Fruit fly (Drosophila melanogaster) whole organism, prepupa: ENCODE measurements around the gene CG46439.

ENCODE experiments used
- Blimp-1 ChIP-seq: fragments of 200-800 bp; sonication (Bioruptor generic); optimal IDR thresholded peaks from 3 replicates; lab custom pipeline; 2017; ENCODE audit warnings: missing biosample characterization, missing genetic modification characterization, mild to moderate bottlenecking, moderate library complexity, missing genetic modification reagents
- CG10669 ChIP-seq: fragments of 200-800 bp; sonication (Bioruptor generic); optimal IDR thresholded peaks from 3 replicates; lab custom pipeline; 2018; ENCODE audit warnings: missing biosample characterization, mild to moderate bottlenecking, missing genetic modification characterization, moderate library complexity
- CG11762 ChIP-seq: fragments of 200-800 bp; sonication (Bioruptor generic); optimal IDR thresholded peaks from 3 replicates; lab custom pipeline; 2016; ENCODE audit warnings: missing biosample characterization, missing genetic modification characterization; ENCODE audit not compliant: insufficient read depth
- CG11902 ChIP-seq: fragments of 200-800 bp; sonication (Bioruptor generic); optimal IDR thresholded peaks from 3 replicates; lab custom pipeline; 2016; ENCODE audit warnings: missing biosample characterization, missing genetic modification characterization
- CG15336 ChIP-seq: fragments of 200-800 bp; sonication (Bioruptor generic); IDR thresholded peaks from 2 replicates; pipeline ENCODE4 v1.3.6; 2022; ENCODE audit warnings: missing biosample characterization, missing genetic modification characterization
- CG1621 ChIP-seq: fragments of 200-800 bp; sonication (Bioruptor generic); optimal IDR thresholded peaks from 3 replicates; lab custom pipeline; 2018; ENCODE audit warnings: missing biosample characterization, mild to moderate bottlenecking, missing genetic modification characterization
- CG3032 ChIP-seq: fragments of 200-800 bp; optimal IDR thresholded peaks from 2 replicates; lab custom pipeline; 2019; ENCODE audit warnings: missing biosample characterization, mild to moderate bottlenecking, missing genetic modification characterization, moderate library complexity
- CG31627 ChIP-seq: fragments of 200-800 bp; sonication (Bioruptor generic); optimal IDR thresholded peaks from 3 replicates; lab custom pipeline; 2016; ENCODE audit warnings: missing biosample characterization, missing genetic modification characterization
- CG32006 ChIP-seq: fragments of 200-800 bp; sonication (Bioruptor generic); optimal IDR thresholded peaks from 3 replicates; lab custom pipeline; 2017; ENCODE audit warnings: missing biosample characterization, mild to moderate bottlenecking, missing genetic modification characterization
- CG34406 ChIP-seq: fragments of 200-800 bp; sonication (Bioruptor generic); optimal IDR thresholded peaks from 3 replicates; lab custom pipeline; 2016; ENCODE audit warnings: missing biosample characterization, missing genetic modification characterization
- CG3919 ChIP-seq: fragments of 200-800 bp; sonication (Bioruptor generic); optimal IDR thresholded peaks from 3 replicates; lab custom pipeline; 2016; ENCODE audit warnings: missing biosample characterization, missing genetic modification characterization
- CG6163 ChIP-seq: fragments of 200-800 bp; sonication (Bioruptor generic); IDR thresholded peaks from 3 replicates; pipeline ENCODE4 v1.3.6; 2022; ENCODE audit warnings: missing biosample characterization, missing genetic modification characterization
- CG6276 ChIP-seq: fragments of 200-800 bp; sonication (Bioruptor generic); optimal IDR thresholded peaks from 2 replicates; lab custom pipeline; 2017; ENCODE audit warnings: missing biosample characterization, mild to moderate bottlenecking, missing genetic modification characterization
- CG7368 ChIP-seq: fragments of 200-800 bp; sonication (Bioruptor generic); optimal IDR thresholded peaks from 3 replicates; lab custom pipeline; 2016; ENCODE audit warnings: missing biosample characterization, missing genetic modification characterization
- CG8119 ChIP-seq: fragments of 200-800 bp; sonication (Bioruptor generic); IDR thresholded peaks from 3 replicates; pipeline ENCODE4 v1.3.6; 2022; ENCODE audit warnings: missing biosample characterization, missing genetic modification characterization
- CG8632 ChIP-seq: fragments of 200-800 bp; sonication (Bioruptor generic); optimal IDR thresholded peaks from 3 replicates; lab custom pipeline; 2016; ENCODE audit warnings: missing biosample characterization, missing genetic modification characterization
- CG9139 ChIP-seq: fragments of 200-800 bp; sonication (Bioruptor generic); optimal IDR thresholded peaks from 3 replicates; lab custom pipeline; 2017; ENCODE audit warnings: missing biosample characterization, mild to moderate bottlenecking, missing genetic modification characterization
- Eip75B ChIP-seq: fragments of 200-800 bp; sonication (Bioruptor generic); optimal IDR thresholded peaks from 3 replicates; lab custom pipeline; 2016; ENCODE audit warnings: missing biosample characterization, missing genetic modification characterization
- Eip93F ChIP-seq: fragments of 200-800 bp; sonication (Bioruptor generic); optimal IDR thresholded peaks from 2 replicates; lab custom pipeline; 2016; ENCODE audit warnings: missing biosample characterization, mild to moderate bottlenecking, missing genetic modification characterization
- Ets21C ChIP-seq: fragments of 200-800 bp; sonication (Bioruptor generic); optimal IDR thresholded peaks from 3 replicates; lab custom pipeline; 2016; ENCODE audit warnings: missing biosample characterization, missing genetic modification characterization
- Gug ChIP-seq: fragments of 200-800 bp; sonication (Bioruptor generic); IDR thresholded peaks from 2 replicates; pipeline ENCODE4 v1.3.6; 2022; ENCODE audit warnings: missing biosample characterization, missing genetic modification characterization
- Hr39 ChIP-seq: fragments of 200-800 bp; sonication (Bioruptor generic); optimal IDR thresholded peaks from 2 replicates; lab custom pipeline; 2016; ENCODE audit warnings: missing biosample characterization, missing genetic modification characterization
- Hr4 ChIP-seq: fragments of 200-800 bp; sonication (Bioruptor generic); optimal IDR thresholded peaks from 3 replicates; lab custom pipeline; 2016; ENCODE audit warnings: missing biosample characterization, missing genetic modification characterization
- Lpt ChIP-seq: fragments of 200-800 bp; sonication (Bioruptor generic); optimal IDR thresholded peaks from 3 replicates; lab custom pipeline; 2016; ENCODE audit warnings: missing biosample characterization, missing genetic modification characterization
- Met ChIP-seq: fragments of 200-800 bp; sonication (Bioruptor generic); optimal IDR thresholded peaks from 3 replicates; lab custom pipeline; 2016; ENCODE audit warnings: missing biosample characterization, missing genetic modification characterization
- Smox ChIP-seq: fragments of 200-800 bp; sonication (Bioruptor generic); optimal IDR thresholded peaks from 3 replicates; lab custom pipeline; 2016; ENCODE audit warnings: missing biosample characterization, missing genetic modification characterization
- Sox102F ChIP-seq: fragments of 200-800 bp; sonication (Bioruptor generic); optimal IDR thresholded peaks from 2 replicates; lab custom pipeline; 2016; ENCODE audit warnings: missing biosample characterization, mild to moderate bottlenecking, missing genetic modification characterization
- Sox14 ChIP-seq: fragments of 200-800 bp; sonication (Bioruptor generic); optimal IDR thresholded peaks from 3 replicates; lab custom pipeline; 2016; ENCODE audit warnings: missing biosample characterization, missing genetic modification characterization
- Sox15 ChIP-seq: fragments of 200-800 bp; sonication (Bioruptor generic); optimal IDR thresholded peaks from 3 replicates; lab custom pipeline; 2016; ENCODE audit warnings: missing biosample characterization, missing genetic modification characterization
- acj6 ChIP-seq: fragments of 200-800 bp; sonication (Bioruptor generic); optimal IDR thresholded peaks from 3 replicates; lab custom pipeline; 2016; ENCODE audit warnings: missing biosample characterization, missing genetic modification characterization
- cyc ChIP-seq: fragments of 200-800 bp; sonication (Bioruptor generic); optimal IDR thresholded peaks from 3 replicates; lab custom pipeline; 2016; ENCODE audit warnings: missing biosample characterization, missing genetic modification characterization
- dac ChIP-seq: fragments of 200-800 bp; sonication (Bioruptor generic); optimal IDR thresholded peaks from 2 replicates; lab custom pipeline; 2017; ENCODE audit warnings: missing biosample characterization, mild to moderate bottlenecking, missing genetic modification characterization
- dsx ChIP-seq: fragments of 200-800 bp; optimal IDR thresholded peaks from 3 replicates; lab custom pipeline; 2019; ENCODE audit warnings: missing biosample characterization, mild to moderate bottlenecking, missing genetic modification characterization, moderate library complexity; ENCODE audit not compliant: poor library complexity, severe bottlenecking
- eg ChIP-seq: fragments of 200-800 bp; sonication (Bioruptor generic); IDR thresholded peaks from 3 replicates; pipeline ENCODE4 v1.3.6; 2022; ENCODE audit warnings: missing biosample characterization, missing genetic modification characterization
- esn ChIP-seq: fragments of 200-800 bp; sonication (Bioruptor generic); optimal IDR thresholded peaks from 2 replicates; lab custom pipeline; 2016; ENCODE audit warnings: missing biosample characterization, mild to moderate bottlenecking, missing genetic modification characterization, moderate library complexity
- fd59A ChIP-seq: fragments of 200-800 bp; sonication (Bioruptor generic); optimal IDR thresholded peaks from 2 replicates; lab custom pipeline; 2017; ENCODE audit warnings: missing biosample characterization, mild to moderate bottlenecking, missing genetic modification characterization, missing genetic modification reagents
- fd85E ChIP-seq: fragments of 200-800 bp; sonication (Bioruptor generic); optimal IDR thresholded peaks from 3 replicates; lab custom pipeline; 2016; ENCODE audit warnings: missing biosample characterization, missing genetic modification characterization
- fkh ChIP-seq: fragments of 200-800 bp; sonication (Bioruptor generic); optimal IDR thresholded peaks from 3 replicates; lab custom pipeline; 2017; ENCODE audit warnings: missing biosample characterization, mild to moderate bottlenecking, missing genetic modification characterization, moderate library complexity
- lz ChIP-seq: fragments of 200-800 bp; sonication (Bioruptor generic); optimal IDR thresholded peaks from 3 replicates; lab custom pipeline; 2016; ENCODE audit warnings: missing biosample characterization, missing genetic modification characterization
- net ChIP-seq: fragments of 200-800 bp; sonication (Bioruptor generic); optimal IDR thresholded peaks from 3 replicates; lab custom pipeline; 2016; ENCODE audit warnings: missing biosample characterization, missing genetic modification characterization
- pdm3 ChIP-seq: fragments of 200-800 bp; sonication (Bioruptor generic); optimal IDR thresholded peaks from 3 replicates; lab custom pipeline; 2016; ENCODE audit warnings: missing biosample characterization, missing genetic modification characterization
- salr ChIP-seq, 2 experiments: fragments of 200-800 bp; sonication (Bioruptor generic); optimal IDR thresholded peaks; 3 replicates each; lab custom pipeline; 2016 to 2018; ENCODE audit warnings: missing biosample characterization in 2 of 2, missing genetic modification characterization in 2 of 2, mild to moderate bottlenecking in 1 of 2
- spab ChIP-seq: fragments of 200-800 bp; sonication (Bioruptor generic); optimal IDR thresholded peaks from 2 replicates; lab custom pipeline; 2017; ENCODE audit warnings: missing biosample characterization, mild to moderate bottlenecking, missing genetic modification characterization, missing genetic modification reagents
- ss ChIP-seq, 2 experiments: fragments of 200-800 bp; sonication (Bioruptor generic); optimal IDR thresholded peaks; 2 replicates in 1 of 2; 3 replicates in 1 of 2; lab custom pipeline; 2017 to 2018; ENCODE audit warnings: mild to moderate bottlenecking in 2 of 2, missing biosample characterization in 2 of 2, missing genetic modification characterization in 2 of 2, moderate library complexity in 1 of 2
- topi ChIP-seq: fragments of 200-800 bp; sonication (Bioruptor generic); optimal IDR thresholded peaks from 3 replicates; lab custom pipeline; 2016; ENCODE audit warnings: missing biosample characterization, missing genetic modification characterization

The CG46439 gene

dm6 chr3L:11089805-11090440, 6.1 kb downstream of the CG46439 start (continued):
- TF ChIP-seq CG31627 (GFP tag; lab: Kevin White, UChicago), result peak; percentile 54
- peak; percentile 65; the same call in 1 of the 3 replicates for TF ChIP-seq CG6163 (GFP tag; lab: Robert Waterston, UW)
- peak; percentile 68 for TF ChIP-seq CG8632 (GFP tag; lab: Kevin White, UChicago)
- no peak for TF ChIP-seq Blimp-1 (GFP tag; lab: Kevin White, UChicago)
- TF ChIP-seq Lpt (GFP tag; lab: Kevin White, UChicago), result peak; percentile 71
- peak; percentile 28 to 57 for TF ChIP-seq ss (GFP tag; optimal IDR thresholded peaks at IDR 0.05; lab: Kevin White, UChicago)
- peak; percentile 71 for TF ChIP-seq Smox
- TF ChIP-seq CG32006 (GFP tag; lab: Kevin White, UChicago), result peak; percentile 90
- TF ChIP-seq CG1621 (tag; lab: Kevin White, UChicago), result no peak
- peak; percentile 60 for TF ChIP-seq lz
- TF ChIP-seq spab, result peak; percentile 15
- TF ChIP-seq Met (GFP tag; lab: Kevin White, UChicago), result peak; percentile 78
- TF ChIP-seq net, result peak; percentile 84
- peak; percentile 42 for TF ChIP-seq cyc (GFP tag; lab: Kevin White, UChicago)
- peak; percentile 69 for TF ChIP-seq CG34406 (GFP tag; lab: Kevin White, UChicago)
- no peak for TF ChIP-seq fd85E (GFP tag; lab: Kevin White, UChicago)
- peak; percentile 55 for TF ChIP-seq CG3919 (GFP tag; lab: Kevin White, UChicago)
- peak; percentile 75 for TF ChIP-seq topi (GFP tag; lab: Kevin White, UChicago)
- peak; percentile 49 for TF ChIP-seq Eip75B
- no peak for TF ChIP-seq Eip93F (GFP tag; lab: Kevin White, UChicago)
- no peak for TF ChIP-seq CG9139 (GFP tag; lab: Kevin White, UChicago)
- TF ChIP-seq pdm3, result peak; percentile 73
- peak; percentile 79 for TF ChIP-seq CG8119
- TF ChIP-seq CG3032 (tag; lab: Kevin White, UChicago), result peak; percentile 11
- peak; percentile 76 for TF ChIP-seq Sox102F (GFP tag; lab: Kevin White, UChicago)
- TF ChIP-seq CG7368 (GFP tag; lab: Kevin White, UChicago), result peak; percentile 12
- TF ChIP-seq Sox15, result peak; percentile 8

- no peak for TF ChIP-seq fd85E (GFP tag; lab: Kevin White, UChicago)
- peak; percentile 84 for TF ChIP-seq fkh
Observed at dm6 chr3L:11085810-11086209, 10.2 kb downstream of the CG46439 start.

dm6 chr3L:11084557-11085231, 11.4 kb downstream of the CG46439 start:
- peak; percentile 96 for TF ChIP-seq fd59A
- TF ChIP-seq dsx (GFP tag; lab: Kevin White, UChicago), result peak; percentile 96
- TF ChIP-seq CG10669 (GFP tag; lab: Kevin White, UChicago), result peak; percentile 96
- TF ChIP-seq fkh, result peak; percentile 95
- TF ChIP-seq Smox, result no peak
- peak; percentile 100 for TF ChIP-seq eg
- peak; percentile 83 for TF ChIP-seq CG11902
- TF ChIP-seq Sox14 (GFP tag; lab: Kevin White, UChicago), result peak; percentile 98
- TF ChIP-seq Ets21C (GFP tag; lab: Kevin White, UChicago), result peak; percentile 79
- TF ChIP-seq Hr4 (GFP tag; lab: Kevin White, UChicago), result peak; percentile 99
- peak; percentile 99 for TF ChIP-seq CG32006 (GFP tag; lab: Kevin White, UChicago)
- peak; percentile 100 for TF ChIP-seq CG8119
- peak; percentile 80 for TF ChIP-seq Sox15
- TF ChIP-seq Hr39 (GFP tag; lab: Kevin White, UChicago), result no peak
- peak; percentile 94 to 99 for TF ChIP-seq salr (GFP tag; optimal IDR thresholded peaks at IDR 0.05; lab: Kevin White, UChicago)
- peak; percentile 99 for TF ChIP-seq CG6276 (GFP tag; lab: Kevin White, UChicago)
- TF ChIP-seq CG15336 (GFP tag; lab: Robert Waterston, UW), result peak; percentile 100
- peak; percentile 99 for TF ChIP-seq Gug (GFP tag; lab: Robert Waterston, UW)
- peak; percentile 97 for TF ChIP-seq CG11762 (GFP tag; lab: Kevin White, UChicago)
- TF ChIP-seq dac, result peak; percentile 94
- peak; percentile 88 for TF ChIP-seq lz
- peak; percentile 90 for TF ChIP-seq cyc (GFP tag; lab: Kevin White, UChicago)
- TF ChIP-seq acj6 (GFP tag; lab: Kevin White, UChicago), result peak; percentile 97
- peak; percentile 93 for TF ChIP-seq topi (GFP tag; lab: Kevin White, UChicago)
- peak; percentile 92 for TF ChIP-seq esn (GFP tag; lab: Kevin White, UChicago)
- TF ChIP-seq Eip75B, result peak; percentile 99
